Worm (Caenorhabditis elegans) whole organism, L2 larva: ENCODE data around the gene npr-2.

Source experiments
- aly-2 ChIP-seq: fragments of 150-350 bp; optimal IDR thresholded peaks from 2 replicates; lab custom pipeline; 2014; ENCODE audit warnings: missing biosample characterization, missing genetic modification characterization
- ceh-82 ChIP-seq: fragments of 150-350 bp; optimal IDR thresholded peaks from 2 replicates; lab custom pipeline; 2014; ENCODE audit warnings: missing biosample characterization, missing genetic modification characterization
- crh-2 ChIP-seq: sonication (generic microtip); optimal IDR thresholded peaks from 2 replicates; lab custom pipeline; 2017; ENCODE audit warnings: missing biosample characterization, missing genetic modification characterization
- gmeb-1 ChIP-seq: fragments of 150-350 bp; optimal IDR thresholded peaks from 2 replicates; lab custom pipeline; 2014; ENCODE audit warnings: missing biosample characterization, missing genetic modification characterization
- lin-11 ChIP-seq: fragments of 150-350 bp; sonication (generic microtip); optimal IDR thresholded peaks from 2 replicates; lab custom pipeline; 2014; ENCODE audit warnings: missing biosample characterization, missing genetic modification characterization, inconsistent platforms, mixed read lengths
- mab-5 ChIP-seq: fragments of 150-350 bp; optimal IDR thresholded peaks from 2 replicates; lab custom pipeline; 2014; ENCODE audit warnings: missing biosample characterization, missing genetic modification characterization
- nhr-11 ChIP-seq: fragments of 150-350 bp; optimal IDR thresholded peaks from 2 replicates; lab custom pipeline; 2014; ENCODE audit warnings: missing biosample characterization, missing genetic modification characterization
- nhr-12 ChIP-seq: fragments of 150-350 bp; optimal IDR thresholded peaks from 2 replicates; lab custom pipeline; 2014; ENCODE audit warnings: missing biosample characterization, missing genetic modification characterization
- nhr-25 ChIP-seq: fragments of 150-350 bp; sonication (generic microtip); optimal IDR thresholded peaks from 3 replicates; lab custom pipeline; 2014; ENCODE audit warnings: missing biosample characterization, missing genetic modification characterization
- sma-3 ChIP-seq: sonication (generic microtip); optimal IDR thresholded peaks from 2 replicates; lab custom pipeline; 2016; ENCODE audit warnings: missing genetic modification reagents, missing genetic modification characterization, missing compliant biosample characterization
- sma-9 ChIP-seq, 2 experiments: fragments of 150-350 bp in 1 of 2; sonication (generic microtip) in 1 of 2; optimal IDR thresholded peaks; 2 replicates each; lab custom pipeline; 2014 to 2016; ENCODE audit warnings: missing genetic modification characterization in 2 of 2, mild to moderate bottlenecking in 1 of 2, missing biosample characterization in 1 of 2, missing compliant biosample characterization in 1 of 2, missing genetic modification reagents in 1 of 2, moderate library complexity in 1 of 2
- unc-55 ChIP-seq: fragments of 150-350 bp; sonication (generic microtip); optimal IDR thresholded peaks from 3 replicates; lab custom pipeline; 2014; ENCODE audit warnings: missing biosample characterization, missing genetic modification reagents, missing genetic modification characterization
- zag-1 ChIP-seq: fragments of 150-350 bp; optimal IDR thresholded peaks from 2 replicates; lab custom pipeline; 2014; ENCODE audit warnings: missing biosample characterization, missing genetic modification characterization
- ztf-11 ChIP-seq: sonication (generic microtip); optimal IDR thresholded peaks from 2 replicates; lab custom pipeline; 2017; ENCODE audit warnings: missing biosample characterization, missing genetic modification characterization

- TF ChIP-seq gmeb-1 (tag; lab: Kevin White, UChicago) (no peak), ztf-11 (tag; lab: Kevin White, UChicago) (no peak), nhr-25 (tag; lab: Kevin White, UChicago) (no peak), nhr-11 (tag; lab: Kevin White, UChicago) (no peak), ceh-82 (tag; lab: Kevin White, UChicago) (no peak), sma-3 (GFP tag; lab: Kevin White, UChicago) (no peak), aly-2 (tag; lab: Kevin White, UChicago) (no peak), nhr-12 (tag; lab: Kevin White, UChicago) (no peak), unc-55 (no peak), sma-9 (GFP tag; optimal IDR thresholded peaks at IDR 0.05; lab: Kevin White, UChicago) (no peak), sma-9 (tag; optimal IDR thresholded peaks at IDR 0.05; lab: Kevin White, UChicago) (no peak), zag-1 (tag; lab: Kevin White, UChicago) (no peak), mab-5 (tag; lab: Kevin White, UChicago) (no peak), lin-11 (tag; lab: Kevin White, UChicago) (no peak), crh-2 (tag; lab: Kevin White, UChicago) (no peak)
Observed at ce11 chrIV:9588784-9589457, 9.0 kb upstream of the npr-2 start, which contains the start of gene trcs-1.
